Worm (Caenorhabditis elegans): Measurements from ENCODE around the gene F39F10.4.

Gene F39F10.4

DNA sequence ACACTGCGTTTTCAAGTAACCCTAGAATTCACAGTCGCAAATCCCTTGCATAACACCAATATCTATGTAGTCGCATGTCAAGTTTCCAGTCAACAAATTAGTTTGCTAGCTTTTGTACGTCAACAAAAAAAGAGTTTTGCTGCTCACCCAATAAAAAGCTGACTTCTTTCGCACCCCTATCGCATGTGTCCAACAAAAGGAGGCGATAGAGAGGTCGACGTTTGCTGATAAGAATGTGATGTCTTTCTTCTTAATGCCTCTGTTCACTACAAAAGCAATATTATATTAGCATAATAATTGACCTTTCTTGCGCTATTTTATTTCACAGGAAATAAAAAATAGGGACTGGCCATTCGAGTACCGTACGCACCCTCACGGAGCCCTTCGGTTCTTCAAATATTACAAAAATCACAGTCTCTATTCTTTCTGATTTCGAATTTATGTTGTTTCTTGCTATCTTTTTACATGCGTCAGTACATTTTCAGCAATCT, 43.5 kb downstream of the F39F10.4 start, which contains the start of gene T20F7.3:
T20F7.3 (plus strand) TSS at position 441 of the 491 bp plus-strand sequence.
- TF ChIP-seq nhr-80 (tag; optimal IDR thresholded peaks at IDR 0.05), result peak; percentile 65
- no peak for TF ChIP-seq K12H6.12 (tag; optimal IDR thresholded peaks at IDR 0.05)

All from whole organism, young adult.